Fruit fly (Drosophila melanogaster) whole organism, larva: ENCODE measurements around the gene CG8611.
A peak's percentile ranks its signal among the peaks of the same experiment; 100 is the strongest.

Source experiments
- noc ChIP-seq: fragments of 200-800 bp; sonication (Bioruptor generic); optimal IDR thresholded peaks from 3 replicates; lab custom pipeline; 2019; ENCODE audit warnings: missing biosample characterization, mild to moderate bottlenecking, missing genetic modification characterization, moderate library complexity

CG8611 gene

DNA sequence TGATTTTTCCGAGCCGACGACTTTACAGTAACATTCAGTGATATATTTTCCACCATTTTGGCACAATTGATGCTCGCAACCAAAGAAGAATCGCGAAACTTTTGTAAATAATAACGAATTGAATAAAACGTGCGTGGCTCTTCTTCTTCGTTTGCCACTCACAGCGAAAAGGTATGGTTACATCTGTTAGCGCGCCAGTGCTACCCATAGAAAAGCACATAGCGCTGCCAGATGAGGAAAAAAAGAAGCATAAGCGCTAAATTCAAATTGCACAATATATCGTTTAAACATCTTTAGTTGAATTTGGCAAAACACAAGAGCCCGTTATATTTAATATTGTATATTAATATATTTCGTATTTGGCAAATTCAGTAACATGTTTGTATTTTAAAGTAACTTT, at the start of gene CG8611:
Gene CG8611, minus strand, starts transcription at position 159 of the 400 bp plus-strand sequence.
- TF ChIP-seq noc (tag; lab: Kevin White, UChicago), result no peak

DNA sequence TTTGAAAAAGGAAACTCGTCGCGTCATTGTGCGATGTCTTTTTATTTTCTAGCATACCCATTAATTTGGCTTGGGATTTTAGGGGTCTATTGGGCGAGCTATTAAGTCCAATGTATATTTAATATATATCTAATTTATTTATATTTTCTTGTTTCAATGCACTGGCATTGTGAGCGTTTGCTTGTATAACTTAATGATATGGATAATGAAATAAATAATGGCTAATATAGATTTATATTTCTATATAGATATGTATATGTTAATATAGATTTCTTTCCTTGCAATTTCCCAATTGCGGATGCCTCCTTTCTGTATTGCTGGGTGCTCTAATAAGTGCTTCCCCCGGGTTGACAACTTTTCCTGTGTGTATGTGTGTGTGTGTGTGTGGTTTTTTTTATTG, 49.6 kb upstream of the CG8611 start:
- TF ChIP-seq noc (tag; lab: Kevin White, UChicago), result no peak

DNA sequence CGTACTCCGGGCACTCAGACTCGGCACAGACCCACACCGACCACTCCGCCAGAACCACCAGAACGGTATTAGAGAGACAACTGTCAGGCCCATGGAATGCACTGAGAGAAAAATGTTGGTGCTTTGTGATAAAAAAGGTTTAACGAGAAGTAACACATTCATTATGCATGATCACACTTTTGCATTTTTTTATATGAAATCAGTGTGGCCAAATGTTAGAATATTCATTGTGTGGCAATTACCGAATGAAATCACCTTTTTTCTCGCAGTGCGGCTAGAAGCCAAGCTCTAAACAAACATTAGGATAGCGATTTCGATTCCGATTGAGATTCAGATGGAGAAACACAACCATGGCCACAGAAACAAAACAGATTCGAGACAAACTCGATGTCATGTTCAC, 43.6 kb upstream of the CG8611 start:
- TF ChIP-seq noc (tag; lab: Kevin White, UChicago), result peak; percentile 31

DNA sequence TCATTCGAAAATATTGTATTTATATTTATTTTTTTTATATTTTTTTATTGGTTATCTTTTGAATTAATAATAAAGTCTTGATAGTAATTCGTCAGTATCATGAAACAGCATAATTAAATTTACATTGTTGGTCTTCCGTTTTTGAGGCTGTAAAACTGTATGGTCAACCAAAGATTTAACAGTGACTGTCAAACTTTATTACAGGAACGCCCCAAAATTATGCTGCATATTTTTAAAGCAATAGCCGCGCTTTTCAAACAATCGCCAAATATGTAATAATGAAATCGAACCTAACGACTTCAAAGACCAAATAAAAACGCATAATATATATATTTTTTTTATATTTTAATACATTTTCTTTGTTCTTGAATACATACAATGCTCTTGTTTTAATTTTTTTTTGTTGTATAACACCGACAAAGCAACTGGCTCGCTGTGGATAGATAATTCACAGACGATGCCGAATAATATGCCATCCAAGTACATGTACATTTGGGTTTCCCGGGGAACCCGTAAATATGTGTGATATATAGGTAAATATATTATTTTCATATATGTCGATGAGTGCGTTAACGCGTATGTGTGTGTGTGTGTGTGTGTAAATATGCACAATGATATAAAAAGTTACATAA, 34.0 kb upstream of the CG8611 start:
- no peak for TF ChIP-seq noc (tag; lab: Kevin White, UChicago)

DNA sequence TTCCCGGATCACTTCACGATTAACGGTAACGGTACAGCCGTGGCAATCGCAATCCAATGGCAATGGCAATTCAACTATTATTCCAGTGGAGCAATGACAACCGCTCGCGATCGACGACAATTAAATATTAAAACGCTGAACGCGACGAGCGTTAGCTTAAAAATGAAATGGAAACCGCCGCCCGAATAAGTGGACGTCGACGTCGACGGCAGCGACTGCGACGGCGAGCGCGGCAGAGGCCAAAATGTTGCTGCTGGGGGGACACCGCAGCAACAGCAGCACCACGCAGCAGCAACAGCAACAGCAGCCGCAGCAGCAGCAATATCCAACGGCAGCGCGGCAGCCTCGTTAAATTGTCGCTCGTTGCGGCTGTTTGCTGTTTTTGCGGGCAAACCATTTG, 30.5 kb upstream of the CG8611 start, which contains the start of gene CG8568:
Gene CG8568, minus strand, starts transcription at position 101 of the 400 bp plus-strand sequence.
- TF ChIP-seq noc (tag; lab: Kevin White, UChicago), result no peak

DNA sequence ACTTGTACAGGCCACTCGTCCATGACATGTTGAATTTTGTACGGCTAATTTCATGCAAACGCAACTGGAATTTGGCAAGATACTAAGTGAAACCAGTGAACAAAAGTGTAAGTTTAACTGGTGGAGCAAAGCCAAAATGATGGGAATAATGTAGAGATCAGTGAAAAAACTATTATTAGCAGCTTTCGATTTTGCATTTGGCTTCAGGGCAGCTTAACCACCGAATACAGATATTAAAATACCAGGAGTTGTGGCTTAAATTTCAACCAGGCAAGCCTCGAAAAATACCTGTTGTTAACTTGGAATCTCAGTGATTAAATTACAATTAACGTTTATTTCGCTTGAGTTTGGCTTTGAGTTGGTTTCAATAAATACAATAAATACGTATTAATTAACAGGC, 26.7 kb upstream of the CG8611 start, which contains the start of gene p-cup:
Gene p-cup, minus strand, starts transcription at position 101 of the 400 bp plus-strand sequence.
- no peak for TF ChIP-seq noc (tag; lab: Kevin White, UChicago)

DNA sequence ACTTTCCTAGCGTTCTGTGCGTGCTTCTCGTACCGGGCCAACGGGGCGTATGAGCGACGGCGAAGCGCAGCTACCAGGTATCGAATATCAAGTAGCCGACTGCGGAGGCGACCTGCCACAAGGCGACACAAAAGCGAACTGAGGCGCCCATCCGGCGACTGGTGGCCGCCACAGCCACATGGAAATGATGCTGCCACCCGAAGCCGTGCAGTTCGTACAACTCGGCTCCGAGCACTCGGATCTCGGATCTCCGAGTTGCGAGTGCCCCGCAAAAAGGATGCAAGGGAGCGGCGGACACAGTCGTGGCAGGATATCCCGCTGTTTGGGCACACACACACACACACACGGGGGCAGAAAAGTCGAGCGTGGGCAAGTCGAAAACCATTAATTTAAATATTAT, 21.9 kb upstream of the CG8611 start, which contains the start of the genes CG12994 and CG46464:
Gene CG12994, minus strand, starts transcription at position 115 of the 400 bp plus-strand sequence.
Gene CG46464, minus strand, starts transcription at position 115 of the 400 bp plus-strand sequence.
- no peak for TF ChIP-seq noc (tag; lab: Kevin White, UChicago)

DNA sequence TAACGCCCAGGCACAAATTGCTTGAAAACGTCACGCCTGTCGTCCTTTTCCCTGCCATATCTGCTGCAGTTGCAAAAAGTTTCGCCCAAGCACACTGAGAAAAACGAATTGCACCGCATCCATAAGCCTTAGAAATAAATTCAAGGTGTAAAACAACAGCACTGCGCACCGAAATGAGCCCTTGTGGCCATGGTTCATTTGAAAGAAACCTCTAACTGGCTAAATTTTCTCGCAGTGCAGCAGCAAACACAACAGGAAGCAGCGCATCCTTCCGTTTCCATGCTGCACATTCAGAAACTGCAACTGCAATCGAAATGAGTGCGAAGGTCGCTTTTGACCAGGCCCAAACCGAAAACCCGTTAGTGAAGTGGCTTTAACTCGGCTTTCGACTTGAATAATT, 2.4 kb upstream of the CG8611 start:
- TF ChIP-seq noc (tag; lab: Kevin White, UChicago), result no peak

DNA sequence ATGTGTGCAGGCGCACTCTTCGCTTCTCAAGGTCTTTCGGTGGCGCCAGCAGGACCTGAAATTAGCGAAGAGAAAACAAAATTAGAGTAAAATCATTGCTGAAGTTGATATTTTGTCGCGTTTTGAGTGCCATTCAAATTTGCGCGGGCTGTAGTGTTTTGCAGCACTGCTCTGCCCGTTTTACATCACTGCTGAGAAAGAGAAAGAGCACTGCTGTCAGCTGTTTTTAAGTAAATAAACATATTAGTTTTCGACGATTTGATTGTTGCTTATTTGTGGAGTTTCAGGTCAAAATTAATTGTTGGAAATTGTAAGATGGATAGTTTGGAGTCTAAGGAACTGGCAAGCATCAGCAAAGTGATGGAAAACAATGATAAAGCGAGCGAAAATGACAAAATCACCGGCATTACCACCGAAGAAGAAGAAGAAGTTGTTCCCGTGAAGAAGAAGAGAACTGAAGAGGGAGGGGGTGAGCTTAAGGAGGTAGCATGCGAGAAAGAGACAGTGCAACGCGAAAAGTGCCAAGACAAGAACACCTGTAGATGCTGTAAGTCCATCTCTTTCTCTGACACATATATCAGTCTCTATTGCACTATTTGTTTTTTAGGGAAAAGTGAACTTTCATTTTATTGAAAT, 1.5 kb upstream of the CG8611 start, which contains the start of gene ENGase:
Gene ENGase, plus strand, starts transcription at position 282 of the 636 bp plus-strand sequence.
- no peak for TF ChIP-seq noc (tag; lab: Kevin White, UChicago)

DNA sequence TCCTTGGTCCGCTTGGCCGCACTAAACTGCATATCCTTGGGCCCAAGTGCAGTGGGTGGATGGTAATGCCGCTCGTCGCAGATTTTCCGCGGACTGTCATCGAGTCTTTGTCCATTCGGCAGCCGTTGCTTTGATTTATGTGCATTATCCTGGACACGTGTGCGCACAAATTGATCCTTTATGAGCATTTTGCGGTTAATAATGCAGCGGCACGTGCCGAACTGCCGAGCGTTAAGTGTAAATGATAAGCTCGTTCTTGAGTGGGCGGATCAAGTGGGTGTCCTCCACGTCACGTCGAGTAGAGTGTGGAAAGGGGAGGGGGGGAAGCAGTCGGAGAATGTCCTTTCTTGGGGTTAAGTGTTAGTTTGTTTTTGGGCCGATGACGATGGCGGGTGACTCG, 14.2 kb downstream of the CG8611 start:
- TF ChIP-seq noc (tag; lab: Kevin White, UChicago), result no peak

DNA sequence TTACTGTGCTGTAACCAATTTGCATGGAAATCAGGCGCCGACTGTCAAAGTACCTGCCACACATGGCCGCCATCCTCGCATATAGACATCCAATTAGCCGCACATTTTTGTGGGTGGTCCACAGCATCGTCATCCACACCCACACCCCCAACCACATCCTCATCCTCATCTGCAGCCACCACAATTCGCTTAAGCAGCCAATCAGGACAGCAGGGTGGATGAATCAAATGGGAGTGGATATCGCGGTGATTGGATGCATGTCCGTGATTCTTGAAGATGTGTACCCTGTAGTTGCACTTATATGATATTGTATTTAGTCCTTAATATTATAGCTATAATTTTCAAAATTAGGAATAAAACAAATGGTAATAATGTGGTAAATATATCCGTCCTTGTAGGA, 17.1 kb downstream of the CG8611 start:
- no peak for TF ChIP-seq noc (tag; lab: Kevin White, UChicago)

DNA sequence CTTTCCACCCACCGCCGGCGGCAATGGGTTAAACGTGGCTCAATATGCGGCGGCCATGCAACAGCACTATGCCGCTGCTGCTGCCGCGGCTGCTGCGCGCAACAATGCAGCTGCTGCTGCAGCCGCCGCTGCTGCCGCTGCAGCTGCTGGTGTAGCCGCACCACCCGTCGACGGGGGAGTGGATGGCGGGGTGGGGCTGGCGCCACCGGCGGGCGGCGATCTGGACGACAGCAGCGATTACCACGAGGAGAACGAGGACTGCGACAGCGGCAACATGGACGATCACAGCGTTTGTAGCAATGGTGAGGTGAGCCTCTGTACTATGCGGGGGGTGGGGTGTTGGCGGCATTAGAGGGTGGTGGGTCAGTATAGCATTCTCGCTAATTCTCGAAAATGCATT, 23.7 kb downstream of the CG8611 start:
- no peak for TF ChIP-seq noc (tag; lab: Kevin White, UChicago)

DNA sequence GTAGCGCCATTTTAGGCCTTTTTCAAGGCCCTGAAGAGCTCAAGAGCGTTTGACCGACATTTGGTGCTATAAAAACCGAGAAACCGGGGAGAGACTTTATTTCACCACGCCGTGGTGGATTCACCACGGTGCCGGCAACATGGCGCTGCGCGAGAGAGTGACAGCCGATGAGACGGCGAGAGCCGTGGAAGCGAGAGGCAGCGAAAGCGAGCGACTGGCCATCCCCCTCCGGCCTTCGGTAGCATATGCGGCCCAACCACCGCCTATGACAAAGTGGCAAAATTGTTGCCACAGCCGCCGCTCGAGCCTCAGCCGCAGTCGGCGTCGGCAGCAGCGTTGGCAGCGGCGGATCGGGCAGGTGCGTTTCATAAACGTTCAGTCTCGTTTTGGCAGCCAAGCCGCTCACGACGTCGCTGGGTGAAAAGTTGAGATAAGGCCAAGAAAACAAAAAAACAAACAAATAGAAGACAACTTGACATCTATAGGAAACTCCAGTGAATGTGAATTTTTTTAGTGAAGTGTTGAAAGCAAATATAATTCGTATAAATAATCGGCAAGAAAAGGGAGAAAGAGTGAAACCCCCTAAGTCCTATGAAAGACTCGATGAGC, 24.7 kb downstream of the CG8611 start, which contains the start of gene B-H1:
Gene B-H1, plus strand, starts transcription at position 376 of the 609 bp plus-strand sequence.
- no peak for TF ChIP-seq noc (tag; lab: Kevin White, UChicago)

DNA sequence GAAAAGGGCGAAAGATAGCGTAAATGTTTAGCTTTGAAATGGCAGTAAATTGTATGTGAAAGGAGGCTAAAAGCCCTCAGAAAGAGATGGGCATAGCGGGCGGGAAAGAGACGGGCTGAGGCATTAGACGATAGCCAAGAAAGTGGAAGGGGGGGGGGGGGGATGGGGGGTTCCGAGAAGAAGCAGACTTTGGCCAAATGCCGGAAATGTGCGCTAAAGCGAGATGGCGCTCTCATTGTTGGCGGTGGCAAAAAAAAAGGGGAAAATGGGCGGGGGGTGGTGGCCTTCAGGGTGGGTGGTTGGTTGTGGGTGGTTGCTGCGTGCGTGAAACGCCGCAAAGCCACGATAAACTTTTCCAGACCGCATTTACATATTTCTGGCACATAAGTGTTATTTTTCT, 39.0 kb downstream of the CG8611 start:
- no peak for TF ChIP-seq noc (tag; lab: Kevin White, UChicago)

DNA sequence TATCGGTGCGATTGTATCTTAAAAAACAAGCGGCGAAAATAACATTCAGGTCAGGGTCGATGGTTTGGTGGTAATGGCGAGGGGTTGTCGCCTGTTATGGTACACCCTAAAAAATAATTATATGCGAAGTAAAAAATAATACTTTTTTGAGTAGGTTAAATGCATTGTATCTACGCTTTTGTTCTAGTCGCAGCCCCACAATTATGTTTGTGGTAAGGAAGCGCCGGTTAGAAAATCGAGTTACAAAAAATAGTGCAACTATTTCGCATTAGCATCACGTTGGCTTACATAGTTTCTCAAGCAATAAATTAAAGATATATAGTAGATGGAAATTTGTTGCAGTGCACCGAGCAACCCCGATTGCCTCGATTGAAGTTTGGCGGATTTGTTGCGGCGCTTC, 42.5 kb downstream of the CG8611 start:
- no peak for TF ChIP-seq noc (tag; lab: Kevin White, UChicago)

DNA sequence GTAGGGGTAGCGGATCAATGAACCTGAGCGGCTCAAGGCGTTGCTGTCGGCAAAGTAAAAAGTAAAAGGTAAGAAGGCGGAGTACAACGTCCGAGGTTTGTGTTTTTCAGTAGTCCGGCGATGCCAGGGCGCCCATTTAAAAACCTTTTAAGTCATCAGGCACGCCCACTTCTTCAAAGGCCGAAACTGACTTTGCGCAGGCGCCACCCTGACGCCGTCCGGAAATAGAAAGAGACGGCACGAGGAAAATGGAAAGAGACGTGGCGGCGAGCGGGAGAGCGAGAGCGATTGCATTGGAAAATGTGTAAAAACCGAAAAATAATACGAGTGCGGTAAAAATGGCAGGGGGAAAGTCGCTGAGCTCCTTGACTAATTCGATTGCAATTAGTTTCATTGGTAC, 53.4 kb downstream of the CG8611 start:
- TF ChIP-seq noc (tag; lab: Kevin White, UChicago), result no peak
